Worm (Caenorhabditis elegans): ENCODE measurements around the gene fbxa-131.

DNA sequence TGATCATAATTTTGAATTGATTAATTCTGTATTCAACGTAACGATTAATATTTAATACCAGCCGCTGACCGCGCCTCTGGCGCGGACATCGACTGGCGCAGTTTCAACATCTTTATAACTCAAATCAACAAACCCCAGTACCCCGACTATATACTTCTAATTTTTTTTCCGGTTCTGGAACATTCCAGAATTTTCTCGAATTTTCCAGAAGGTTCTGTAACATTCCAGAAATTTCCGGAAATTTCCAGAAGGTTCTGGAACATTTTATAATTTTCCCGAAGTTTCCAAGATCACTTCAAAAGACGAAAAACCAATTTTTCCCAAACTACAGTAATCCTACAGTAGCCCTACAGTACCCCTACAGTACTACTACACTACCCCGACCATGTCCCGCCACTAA, 41.0 kb downstream of the fbxa-131 start:
- TF ChIP-seq efl-1 (optimal IDR thresholded peaks at IDR 0.05) (no peak), efl-1 (GFP tag; optimal IDR thresholded peaks at IDR 0.05 in 1 of 2) (no peak), C34B4.2 (tag; optimal IDR thresholded peaks at IDR 0.05) (no peak), lin-15B (tag; optimal IDR thresholded peaks at IDR 0.05) (no peak), lin-39 (tag; optimal IDR thresholded peaks at IDR 0.05) (no peak), nhr-237 (tag; optimal IDR thresholded peaks at IDR 0.05) (no peak), lsy-2 (tag; optimal IDR thresholded peaks at IDR 0.05) (no peak), skn-1 (tag; optimal IDR thresholded peaks at IDR 0.05) (no peak)

Measured in whole organism, L1 larva.